Worm (Caenorhabditis elegans): ENCODE measurements around the gene smex-2.

Gene smex-2

DNA sequence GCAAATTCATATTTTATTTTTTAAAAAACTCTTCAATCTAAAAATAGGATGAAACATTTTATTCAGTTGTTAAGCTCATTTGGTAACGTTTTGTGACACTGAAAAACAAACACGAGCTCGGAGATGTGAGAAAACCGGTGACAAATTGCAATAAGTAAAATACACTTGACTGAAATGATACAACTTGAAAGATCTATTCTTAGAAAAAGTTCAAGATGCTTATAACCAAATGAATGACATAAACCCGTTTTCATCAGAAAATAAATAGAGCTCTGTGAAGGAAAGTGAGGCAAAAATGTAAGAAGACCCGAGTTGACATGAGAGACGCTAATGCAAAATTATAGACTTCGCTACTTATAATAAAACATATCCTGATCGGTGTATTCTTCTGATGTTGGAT is at the start of gene smex-2:
Gene smex-2 (minus strand): TSS at position 101 of the 400 bp plus-strand sequence.
- no peak for TF ChIP-seq C16A3.4 (tag; optimal IDR thresholded peaks at IDR 0.05)
- TF ChIP-seq lin-14 (GFP tag; optimal IDR thresholded peaks at IDR 0.05) = no peak
- no peak for TF ChIP-seq nhr-47 (tag; optimal IDR thresholded peaks at IDR 0.05)
- TF ChIP-seq nhr-71 (tag; optimal IDR thresholded peaks at IDR 0.05) = no peak
- TF ChIP-seq ceh-88 (GFP tag; IDR thresholded peaks at IDR 0.05) = no peak
- TF ChIP-seq sox-4 (tag; optimal IDR thresholded peaks at IDR 0.05) = no peak
- no peak for TF ChIP-seq lir-3 (tag; optimal IDR thresholded peaks at IDR 0.05; ENCODE audit: poor library complexity)

- TF ChIP-seq nhr-20 (tag; optimal IDR thresholded peaks at IDR 0.05) (no peak), elt-2 (tag; optimal IDR thresholded peaks at IDR 0.05) (no peak), mep-1 (tag; optimal IDR thresholded peaks at IDR 0.05) (no peak), fos-1 (tag; optimal IDR thresholded peaks at IDR 0.05) (no peak), Y116A8C.19 (tag; optimal IDR thresholded peaks at IDR 0.05; ENCODE audit: borderline replicate concordance) (no peak), fkh-8 (tag; optimal IDR thresholded peaks at IDR 0.05) (no peak), lin-13 (GFP tag; optimal IDR thresholded peaks at IDR 0.05) (no peak), aha-1 (tag; optimal IDR thresholded peaks at IDR 0.05) (no peak), mab-9 (GFP tag; IDR thresholded peaks at IDR 0.05) (no peak), elt-3 (tag; optimal IDR thresholded peaks at IDR 0.05) (no peak), nhr-84 (tag; optimal IDR thresholded peaks at IDR 0.05) (no peak), ztf-4 (tag; optimal IDR thresholded peaks at IDR 0.05) (no peak), nhr-85 (tag) (no peak), fkh-10 (GFP tag; optimal IDR thresholded peaks at IDR 0.05) (no peak), irx-1 (tag; optimal IDR thresholded peaks at IDR 0.05) (no peak), pag-3 (tag; optimal IDR thresholded peaks at IDR 0.05; ENCODE audit: borderline replicate concordance, insufficient read depth) (no peak), vab-15 (tag; optimal IDR thresholded peaks at IDR 0.05) (no peak), ceh-8 (GFP tag; optimal IDR thresholded peaks at IDR 0.05) (no peak), efl-1 (optimal IDR thresholded peaks at IDR 0.05) (no peak), efl-1 (GFP tag; optimal IDR thresholded peaks at IDR 0.05 in 1 of 2) (no peak), skn-1 (tag; optimal IDR thresholded peaks at IDR 0.05) (no peak)
Measured at ce11 chrX:2087716-2088115, 48.5 kb upstream of the smex-2 start.

DNA sequence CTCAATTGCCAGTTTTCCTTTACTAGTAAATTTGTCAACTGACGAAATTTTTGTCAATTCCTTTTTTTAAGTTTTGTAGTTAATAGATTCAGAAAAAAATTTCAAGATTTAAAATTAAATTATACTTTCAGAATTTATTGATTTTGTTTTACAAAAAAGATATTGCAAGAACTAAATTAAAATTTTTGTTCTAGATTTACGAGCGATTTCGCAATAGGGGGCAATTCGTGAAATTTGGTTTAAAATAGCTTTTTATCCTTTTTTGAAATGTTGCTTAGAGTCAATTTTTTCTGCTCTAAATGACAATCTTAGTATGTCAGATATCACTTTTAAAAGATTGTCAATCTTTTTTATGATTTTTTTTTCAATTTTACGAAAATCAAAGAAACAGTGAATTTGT is 46.2 kb upstream of the smex-2 start:
- TF ChIP-seq ztf-4 (tag; optimal IDR thresholded peaks at IDR 0.05) (no peak), skn-1 (tag; optimal IDR thresholded peaks at IDR 0.05) (peak; percentile 62), fkh-10 (GFP tag; optimal IDR thresholded peaks at IDR 0.05) (no peak)

ce11 chrX:2084988-2085387 is 45.7 kb upstream of the smex-2 start, which contains the start of gene F49H12.2:
Gene F49H12.2 (plus strand): TSS chrX:2085288.
- TF ChIP-seq mdl-1 (tag; optimal IDR thresholded peaks at IDR 0.05) = no peak
- no peak for TF ChIP-seq ceh-63 (GFP tag; optimal IDR thresholded peaks at IDR 0.05)
- no peak for TF ChIP-seq snpc-4 (tag; optimal IDR thresholded peaks at IDR 0.05)
- TF ChIP-seq lin-15B (tag; optimal IDR thresholded peaks at IDR 0.05) = no peak
- no peak for TF ChIP-seq F16B12.6 (tag; optimal IDR thresholded peaks at IDR 0.05)
- no peak for TF ChIP-seq lin-39 (tag; optimal IDR thresholded peaks at IDR 0.05)
- no peak for TF ChIP-seq hpl-2 (GFP tag; optimal IDR thresholded peaks at IDR 0.05)
- no peak for TF ChIP-seq lir-3 (tag; optimal IDR thresholded peaks at IDR 0.05; ENCODE audit: poor library complexity)
- TF ChIP-seq unc-30 (tag; optimal IDR thresholded peaks at IDR 0.05) = no peak
- no peak for TF ChIP-seq ces-1 (GFP tag; optimal IDR thresholded peaks at IDR 0.05)
- no peak for TF ChIP-seq ceh-90 (tag; optimal IDR thresholded peaks at IDR 0.05)
- TF ChIP-seq isw-1 (GFP tag; IDR thresholded peaks at IDR 0.05) = no peak
